Worm (Caenorhabditis elegans) whole organism, L4/young adult: ENCODE data around the gene lron-15.

Experiments
- W03F9.2 ChIP-seq: fragments of 150-350 bp; optimal IDR thresholded peaks from 2 replicates; lab custom pipeline; 2014; ENCODE audit warnings: missing biosample characterization, missing genetic modification characterization
- dao-5 ChIP-seq: sonication (generic microtip); optimal IDR thresholded peaks from 2 replicates; lab custom pipeline; 2016; ENCODE audit warnings: missing genotype, missing genetic modification characterization, moderate library complexity, missing compliant biosample characterization
- him-1 ChIP-seq: sonication (generic microtip); optimal IDR thresholded peaks from 2 replicates; lab custom pipeline; 2016; ENCODE audit warnings: missing genotype, missing genetic modification reagents, missing genetic modification characterization, missing compliant biosample characterization

Gene lron-15

ce11 chrII:6523940-6524339 is 20.8 kb downstream of the lron-15 start:
- TF ChIP-seq him-1 (tag; lab: Kevin White, UChicago) (no peak), W03F9.2 (no peak), dao-5 (tag; lab: Kevin White, UChicago) (no peak)

ce11 chrII:6522622-6523254 is 22.0 kb downstream of the lron-15 start:
- TF ChIP-seq him-1 (tag; lab: Kevin White, UChicago) = no peak
- TF ChIP-seq dao-5 (tag; lab: Kevin White, UChicago) = no peak
- TF ChIP-seq W03F9.2 = no peak

ce11 chrII:6521316-6521715 is 23.4 kb downstream of the lron-15 start, which contains the start of gene toe-2:
TSS of gene toe-2 (minus strand) at chrII:6521385.
- TF ChIP-seq W03F9.2 = no peak
- no peak for TF ChIP-seq him-1 (tag; lab: Kevin White, UChicago)
- TF ChIP-seq dao-5 (tag; lab: Kevin White, UChicago) = no peak

- TF ChIP-seq dao-5 (tag; lab: Kevin White, UChicago) (no peak), W03F9.2 (no peak), him-1 (tag; lab: Kevin White, UChicago) (no peak)
These were observed 24.6 kb downstream of the lron-15 start for ce11 chrII:6520103-6520502.

ce11 chrII:6519703-6520102 is 25.0 kb downstream of the lron-15 start:
- no peak for TF ChIP-seq W03F9.2
- no peak for TF ChIP-seq him-1 (tag; lab: Kevin White, UChicago)
- TF ChIP-seq dao-5 (tag; lab: Kevin White, UChicago) = no peak

ce11 chrII:6516276-6516675 is 28.4 kb downstream of the lron-15 start, which contains the start of gene C56E6.7:
TSS of gene C56E6.7 (plus strand) at chrII:6516576.
- TF ChIP-seq him-1 (tag; lab: Kevin White, UChicago) (no peak), W03F9.2 (no peak), dao-5 (tag; lab: Kevin White, UChicago) (no peak)

ce11 chrII:6513911-6514310 is 30.8 kb downstream of the lron-15 start, which contains the start of gene R05G9R.1:
TSS of gene R05G9R.1 (minus strand) at chrII:6514011.
- TF ChIP-seq dao-5 (tag; lab: Kevin White, UChicago) = no peak
- TF ChIP-seq him-1 (tag; lab: Kevin White, UChicago) = no peak
- TF ChIP-seq W03F9.2 = no peak

ce11 chrII:6513357-6513756 is 31.3 kb downstream of the lron-15 start:
- no peak for TF ChIP-seq W03F9.2
- no peak for TF ChIP-seq dao-5 (tag; lab: Kevin White, UChicago)
- no peak for TF ChIP-seq him-1 (tag; lab: Kevin White, UChicago)

ce11 chrII:6502826-6503225 is 41.9 kb downstream of the lron-15 start, which contains the start of gene R05G9.1:
TSS of gene R05G9.1 (plus strand) at chrII:6503168.
- TF ChIP-seq W03F9.2 (no peak), him-1 (tag; lab: Kevin White, UChicago) (no peak), dao-5 (tag; lab: Kevin White, UChicago) (no peak)

ce11 chrII:6501420-6501819 is 43.3 kb downstream of the lron-15 start, which contains the start of gene R05G9.3:
TSS of gene R05G9.3 (minus strand) at chrII:6501520.
- TF ChIP-seq W03F9.2 (no peak), him-1 (tag; lab: Kevin White, UChicago) (no peak), dao-5 (tag; lab: Kevin White, UChicago) (no peak)

- no peak for TF ChIP-seq him-1 (tag; lab: Kevin White, UChicago)
- no peak for TF ChIP-seq dao-5 (tag; lab: Kevin White, UChicago)
These were observed 44.5 kb downstream of the lron-15 start, which contains the start of gene R05G9.5 for ce11 chrII:6500161-6500560. TSS of gene R05G9.5 (minus strand) at chrII:6500261.

- no peak for TF ChIP-seq dao-5 (tag; lab: Kevin White, UChicago)
- no peak for TF ChIP-seq W03F9.2
- TF ChIP-seq him-1 (tag; lab: Kevin White, UChicago) = no peak
These were observed 45.6 kb downstream of the lron-15 start, which contains the start of gene twk-49 for ce11 chrII:6499067-6499466. TSS of gene twk-49 (minus strand) at chrII:6499167.

ce11 chrII:6498609-6499008 is 46.1 kb downstream of the lron-15 start:
- TF ChIP-seq dao-5 (tag; lab: Kevin White, UChicago) (no peak), him-1 (tag; lab: Kevin White, UChicago) (no peak), W03F9.2 (no peak)

- TF ChIP-seq dao-5 (tag; lab: Kevin White, UChicago) (no peak), W03F9.2 (no peak), him-1 (tag; lab: Kevin White, UChicago) (no peak)
These were observed 47.6 kb downstream of the lron-15 start for ce11 chrII:6497137-6497536.

- TF ChIP-seq him-1 (tag; lab: Kevin White, UChicago) = no peak
- TF ChIP-seq W03F9.2 = no peak
- no peak for TF ChIP-seq dao-5 (tag; lab: Kevin White, UChicago)
These were observed 48.2 kb downstream of the lron-15 start for ce11 chrII:6496496-6496895.
